Worm (Caenorhabditis elegans): ENCODE measurements around the gene C52B11.5.

Gene C52B11.5

DNA sequence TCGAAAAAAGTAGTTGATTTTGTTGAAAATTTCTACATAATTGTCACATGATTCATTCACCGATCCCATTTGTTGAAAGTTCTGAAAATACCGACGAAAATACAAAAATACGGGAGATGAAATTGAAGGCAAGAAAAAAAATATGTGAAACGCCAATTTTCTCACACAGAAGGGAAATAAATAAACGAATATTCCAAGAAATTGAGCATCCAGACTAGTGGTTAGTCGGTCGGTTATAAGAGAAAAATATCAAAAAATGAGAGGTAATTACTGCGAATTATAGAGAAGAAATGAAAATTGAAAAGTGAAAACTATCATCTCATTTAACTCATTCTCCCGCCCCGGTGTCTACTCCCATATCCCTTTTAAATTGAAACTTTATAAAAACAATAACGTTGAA is 17.0 kb upstream of the C52B11.5 start, which contains the start of gene npr-11:
Gene npr-11, minus strand, starts transcription at position 101 of the 400 bp plus-strand sequence.
- TF ChIP-seq klf-2 (GFP tag; conservative IDR thresholded peaks at IDR 0.05) (no peak), cog-1 (tag; optimal IDR thresholded peaks at IDR 0.05) (no peak)

DNA sequence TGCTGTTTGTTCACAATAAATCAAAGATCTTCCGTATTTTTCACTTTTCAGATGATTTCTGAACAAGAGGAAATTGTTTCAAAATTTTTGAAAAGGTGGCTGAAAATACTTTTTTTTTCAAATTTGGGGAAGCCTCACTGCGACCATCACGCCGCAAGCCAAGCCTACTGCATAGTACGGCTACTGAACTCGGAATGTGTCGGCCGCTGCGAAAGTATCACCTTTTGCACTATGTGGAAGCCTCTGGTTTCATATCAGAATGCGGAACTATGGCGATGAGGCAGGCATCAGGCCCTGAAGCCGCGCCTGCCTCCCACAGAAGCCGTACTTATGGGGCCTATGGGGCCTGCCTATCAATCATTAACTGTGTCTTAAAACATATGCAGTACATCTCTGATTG is 14.9 kb upstream of the C52B11.5 start:
- no peak for TF ChIP-seq ref-1 (GFP tag; conservative IDR thresholded peaks at IDR 0.05)
- TF ChIP-seq med-1 (GFP tag; optimal IDR thresholded peaks at IDR 0.05; ENCODE audit: insufficient read depth), result no peak
- no peak for TF ChIP-seq flt-1 (GFP tag; IDR thresholded peaks at IDR 0.05)
- TF ChIP-seq ztf-29 (GFP tag; IDR thresholded peaks at IDR 0.05), result no peak
- no peak for TF ChIP-seq cog-1 (tag; optimal IDR thresholded peaks at IDR 0.05)
- no peak for TF ChIP-seq klf-2 (GFP tag; conservative IDR thresholded peaks at IDR 0.05)
- no peak for TF ChIP-seq tab-1 (GFP tag; IDR thresholded peaks at IDR 0.05)

DNA sequence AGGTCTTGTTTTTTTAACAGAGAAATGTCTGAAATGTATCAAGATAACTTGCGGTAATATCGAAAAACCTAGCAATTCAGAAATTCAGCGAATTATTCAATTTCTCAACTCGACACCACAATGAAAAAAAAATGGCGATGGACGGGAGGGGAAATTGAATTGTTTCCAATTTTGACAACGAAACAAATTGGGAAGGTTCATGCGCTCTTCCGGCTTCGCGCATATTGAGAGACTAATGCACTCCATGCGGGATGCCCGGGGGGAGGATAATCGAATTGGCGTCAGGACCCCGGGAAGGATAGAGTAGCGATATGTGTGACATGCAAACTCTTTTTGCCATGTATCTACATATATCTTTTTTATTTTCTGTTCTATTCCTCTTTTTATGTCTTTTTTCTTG is 7.3 kb upstream of the C52B11.5 start:
- no peak for TF ChIP-seq ztf-23 (GFP tag; IDR thresholded peaks at IDR 0.05)
- TF ChIP-seq klf-2 (GFP tag; conservative IDR thresholded peaks at IDR 0.05), result no peak
- TF ChIP-seq ref-1 (GFP tag; conservative IDR thresholded peaks at IDR 0.05), result no peak
- TF ChIP-seq tab-1 (GFP tag; IDR thresholded peaks at IDR 0.05), result no peak
- TF ChIP-seq cog-1 (tag; optimal IDR thresholded peaks at IDR 0.05), result no peak
- TF ChIP-seq T22C8.4 (GFP tag; IDR thresholded peaks at IDR 0.05), result no peak
- no peak for TF ChIP-seq med-1 (GFP tag; optimal IDR thresholded peaks at IDR 0.05; ENCODE audit: insufficient read depth)
- TF ChIP-seq flt-1 (GFP tag; IDR thresholded peaks at IDR 0.05), result no peak
- no peak for TF ChIP-seq ztf-29 (GFP tag; IDR thresholded peaks at IDR 0.05)

DNA sequence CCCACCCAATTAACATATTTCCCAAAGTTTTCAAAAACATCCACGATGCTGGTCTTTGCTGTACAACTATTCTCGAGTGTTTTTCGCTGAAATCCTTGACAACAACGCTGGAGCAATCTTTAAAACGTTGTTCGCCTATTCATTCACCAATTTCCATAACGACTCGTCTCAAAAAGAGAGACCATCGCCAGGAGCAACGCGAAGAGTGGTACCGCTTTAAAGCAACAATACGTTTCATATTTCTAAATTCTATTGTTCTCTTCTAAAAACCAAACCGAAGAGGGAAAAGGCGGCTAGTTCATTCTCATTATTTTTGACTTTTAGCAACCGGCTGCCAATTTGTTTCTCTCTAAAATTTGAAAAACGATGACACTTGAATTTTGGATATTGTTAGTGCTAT is 2.0 kb upstream of the C52B11.5 start, which contains the start of gene C25G6.1:
Gene C25G6.1, plus strand, starts transcription at position 301 of the 400 bp plus-strand sequence.
- TF ChIP-seq ref-1 (GFP tag; conservative IDR thresholded peaks at IDR 0.05) (no peak), T22C8.4 (GFP tag; IDR thresholded peaks at IDR 0.05) (no peak), flt-1 (GFP tag; IDR thresholded peaks at IDR 0.05) (no peak), tab-1 (GFP tag; IDR thresholded peaks at IDR 0.05) (no peak), cog-1 (tag; optimal IDR thresholded peaks at IDR 0.05) (no peak), med-1 (GFP tag; optimal IDR thresholded peaks at IDR 0.05; ENCODE audit: insufficient read depth) (no peak), ztf-29 (GFP tag; IDR thresholded peaks at IDR 0.05) (no peak)

DNA sequence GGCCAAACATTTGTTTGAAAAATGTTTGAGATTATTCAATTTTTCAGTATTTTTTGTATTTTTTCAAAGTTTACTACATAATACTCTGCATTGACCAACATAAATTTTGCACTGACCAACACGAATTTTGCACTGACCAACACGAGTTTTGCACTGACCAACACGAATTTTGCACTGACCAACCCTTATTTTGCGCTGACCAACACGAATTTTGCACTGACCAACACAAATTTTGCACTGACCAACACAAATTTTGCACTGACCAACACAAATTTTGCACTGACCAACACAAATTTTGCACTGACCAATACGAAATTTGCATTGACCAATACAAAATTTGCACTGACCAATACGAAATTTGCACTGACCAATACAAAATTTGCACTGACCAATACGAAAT is 20.3 kb downstream of the C52B11.5 start:
- TF ChIP-seq ref-1 (GFP tag; conservative IDR thresholded peaks at IDR 0.05) (no peak), med-1 (GFP tag; optimal IDR thresholded peaks at IDR 0.05; ENCODE audit: insufficient read depth) (no peak), ztf-23 (GFP tag; IDR thresholded peaks at IDR 0.05) (no peak), klf-2 (GFP tag; conservative IDR thresholded peaks at IDR 0.05) (no peak), tab-1 (GFP tag; IDR thresholded peaks at IDR 0.05) (no peak), ztf-29 (GFP tag; IDR thresholded peaks at IDR 0.05) (no peak), flt-1 (GFP tag; IDR thresholded peaks at IDR 0.05) (no peak), cog-1 (tag; optimal IDR thresholded peaks at IDR 0.05) (no peak), T22C8.4 (GFP tag; IDR thresholded peaks at IDR 0.05) (no peak)

DNA sequence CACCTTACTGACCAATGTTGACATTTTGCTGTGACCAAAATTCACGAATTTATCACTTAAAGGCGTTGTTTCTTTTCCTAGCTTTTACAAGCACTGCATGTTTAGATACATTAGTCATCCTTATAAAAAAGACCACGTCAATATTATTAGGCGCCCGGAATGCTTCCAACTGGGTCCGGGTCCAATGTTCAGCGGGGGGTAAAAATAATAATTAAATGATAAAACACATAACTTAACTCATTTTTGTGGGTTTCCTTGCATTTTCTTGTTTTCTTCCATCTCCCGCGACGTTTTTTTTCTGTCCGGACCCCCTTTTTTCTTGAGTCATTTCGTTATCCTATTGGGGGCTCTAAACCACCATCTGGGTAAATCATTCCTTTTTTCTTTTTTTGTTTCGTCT is 20.9 kb downstream of the C52B11.5 start:
- TF ChIP-seq T22C8.4 (GFP tag; IDR thresholded peaks at IDR 0.05) (no peak), flt-1 (GFP tag; IDR thresholded peaks at IDR 0.05) (no peak), ztf-29 (GFP tag; IDR thresholded peaks at IDR 0.05) (no peak), ref-1 (GFP tag; conservative IDR thresholded peaks at IDR 0.05) (no peak), ztf-23 (GFP tag; IDR thresholded peaks at IDR 0.05) (no peak), med-1 (GFP tag; optimal IDR thresholded peaks at IDR 0.05; ENCODE audit: insufficient read depth) (no peak), cog-1 (tag; optimal IDR thresholded peaks at IDR 0.05) (no peak), klf-2 (GFP tag; conservative IDR thresholded peaks at IDR 0.05) (no peak), tab-1 (GFP tag; IDR thresholded peaks at IDR 0.05) (no peak)

DNA sequence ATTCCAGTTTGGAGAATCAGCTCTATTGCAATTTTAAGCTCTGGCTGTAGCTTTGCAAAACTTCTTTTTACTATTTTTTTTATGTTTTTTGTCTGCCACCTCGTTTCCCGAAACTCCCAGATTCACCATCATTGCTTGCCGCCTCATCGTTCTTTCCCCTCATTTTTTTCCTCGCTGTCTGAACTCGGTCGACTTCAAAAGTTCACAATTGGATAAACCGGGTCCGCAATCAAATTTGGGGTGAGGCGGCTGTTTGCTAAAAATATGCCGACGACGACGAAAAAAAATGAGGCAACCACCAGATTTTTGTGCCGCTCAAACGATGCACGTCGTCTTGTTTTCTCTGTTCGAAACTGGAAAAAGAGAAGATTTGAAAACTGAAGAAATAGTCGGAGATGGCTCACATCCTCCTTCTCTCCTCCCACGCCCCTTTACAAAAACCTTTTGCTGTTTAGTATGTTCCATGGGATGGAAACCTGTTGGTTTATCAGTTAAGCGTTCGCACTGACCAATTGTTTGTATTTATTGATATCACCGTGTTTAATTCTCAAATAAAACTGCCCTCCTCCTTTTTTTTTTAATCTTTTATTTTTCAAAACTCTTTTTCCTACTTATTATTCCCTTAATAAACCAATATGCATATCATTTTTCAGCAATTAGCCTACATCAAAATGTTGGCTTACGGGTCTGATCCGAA is 22.2 kb downstream of the C52B11.5 start, which contains the start of gene dop-4:
Gene dop-4, plus strand, starts transcription at position 647 of the 697 bp plus-strand sequence.
- TF ChIP-seq ref-1 (GFP tag; conservative IDR thresholded peaks at IDR 0.05) (no peak), cog-1 (tag; optimal IDR thresholded peaks at IDR 0.05) (no peak), klf-2 (GFP tag; conservative IDR thresholded peaks at IDR 0.05) (no peak), flt-1 (GFP tag; IDR thresholded peaks at IDR 0.05) (no peak), tab-1 (GFP tag; IDR thresholded peaks at IDR 0.05) (no peak), med-1 (GFP tag; optimal IDR thresholded peaks at IDR 0.05; ENCODE audit: insufficient read depth) (no peak), ztf-23 (GFP tag; IDR thresholded peaks at IDR 0.05) (no peak), T22C8.4 (GFP tag; IDR thresholded peaks at IDR 0.05) (no peak), ztf-29 (GFP tag; IDR thresholded peaks at IDR 0.05) (no peak)

DNA sequence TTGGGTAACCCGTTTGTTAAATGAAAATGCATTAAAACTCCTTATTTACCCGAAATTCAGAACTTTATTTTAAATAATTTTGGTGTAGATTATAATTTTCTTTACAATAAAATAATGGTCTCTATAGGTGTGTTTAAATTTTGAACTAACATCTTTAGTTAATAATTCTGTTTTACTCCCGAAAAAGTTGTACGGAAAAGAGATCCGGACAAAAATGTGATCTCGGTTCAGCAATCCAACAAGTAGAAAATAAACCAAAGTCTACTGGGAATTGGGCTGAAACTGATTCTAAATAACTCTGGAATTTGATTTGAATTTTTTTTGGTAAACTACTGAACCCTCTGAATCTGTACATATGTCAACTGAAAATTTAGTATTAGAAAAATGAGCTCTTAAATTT is 23.1 kb downstream of the C52B11.5 start:
- TF ChIP-seq med-1 (GFP tag; optimal IDR thresholded peaks at IDR 0.05; ENCODE audit: insufficient read depth), result no peak
- TF ChIP-seq flt-1 (GFP tag; IDR thresholded peaks at IDR 0.05), result no peak
- no peak for TF ChIP-seq cog-1 (tag; optimal IDR thresholded peaks at IDR 0.05)

DNA sequence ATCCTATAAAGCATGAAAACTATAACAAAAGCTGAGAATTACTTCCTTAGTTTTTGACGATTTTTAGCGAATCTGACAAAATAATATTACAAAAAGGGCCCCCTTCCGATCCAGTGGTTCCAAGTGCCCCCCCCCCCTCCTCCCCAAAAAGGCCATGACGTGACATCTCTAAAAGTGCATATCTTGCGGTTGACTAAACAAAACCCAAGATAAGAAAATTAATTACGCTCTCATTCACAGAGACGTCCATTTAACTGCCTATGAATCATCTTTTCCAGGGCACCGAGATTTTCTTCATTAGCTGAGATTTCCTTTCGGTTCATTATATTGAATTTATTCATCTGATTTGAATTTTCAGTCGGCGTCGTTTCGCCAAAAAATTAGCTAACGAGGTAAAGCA is 27.3 kb downstream of the C52B11.5 start, which contains the start of gene inso-1:
Gene inso-1, plus strand, starts transcription at position 301 of the 400 bp plus-strand sequence.
- TF ChIP-seq tab-1 (GFP tag; IDR thresholded peaks at IDR 0.05), result no peak

DNA sequence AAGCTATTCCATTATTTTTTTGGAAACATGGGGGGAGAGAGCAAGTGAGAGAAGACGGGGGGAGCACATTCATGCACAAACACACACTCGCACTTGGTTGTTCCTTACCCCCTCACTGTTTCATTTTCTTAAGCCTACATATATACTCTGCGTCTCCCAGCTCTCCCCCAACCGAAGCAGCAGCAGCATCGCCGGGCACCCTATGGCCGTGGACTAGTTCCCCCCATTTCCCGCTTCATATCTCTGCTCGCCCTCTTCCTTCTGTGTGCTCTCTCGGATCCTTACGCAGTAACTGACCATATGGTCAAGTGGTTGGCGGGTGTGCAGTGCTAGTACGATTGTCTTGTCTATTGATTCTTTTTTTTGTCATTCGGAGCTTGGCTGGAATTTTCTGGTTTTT is 29.7 kb downstream of the C52B11.5 start:
- TF ChIP-seq cog-1 (tag; optimal IDR thresholded peaks at IDR 0.05), result peak; percentile 82
- TF ChIP-seq tab-1 (GFP tag; IDR thresholded peaks at IDR 0.05), result 0 out of 2 replicates have a peak, but pooled peaks have one; percentile 65
- TF ChIP-seq T22C8.4 (GFP tag; IDR thresholded peaks at IDR 0.05), result 0 out of 2 replicates have a peak, but pooled peaks have one; percentile 47
- peak; percentile 91 for TF ChIP-seq ztf-29 (GFP tag; IDR thresholded peaks at IDR 0.05)
- TF ChIP-seq klf-2 (GFP tag; conservative IDR thresholded peaks at IDR 0.05), result no peak
- no peak for TF ChIP-seq med-1 (GFP tag; optimal IDR thresholded peaks at IDR 0.05; ENCODE audit: insufficient read depth)
- peak; percentile 59 for TF ChIP-seq flt-1 (GFP tag; IDR thresholded peaks at IDR 0.05)
- no peak for TF ChIP-seq ref-1 (GFP tag; conservative IDR thresholded peaks at IDR 0.05)
- TF ChIP-seq ztf-23 (GFP tag; IDR thresholded peaks at IDR 0.05), result peak; percentile 77

All from whole organism, midembryonic.